Worm (Caenorhabditis elegans) whole organism, late embryonic: ENCODE data around the gene C48B4.6.
A peak's percentile ranks its signal among the peaks of the same experiment; 100 is the strongest.

Experiments
- C08G9.2 ChIP-seq: sonication (generic microtip); optimal IDR thresholded peaks from 2 replicates; lab custom pipeline; 2016; ENCODE audit warnings: mild to moderate bottlenecking, missing genetic modification characterization, moderate library complexity, missing compliant biosample characterization
- C38D4.7 ChIP-seq: fragments of 200-800 bp; sonication (Bioruptor generic); optimal IDR thresholded peaks from 2 replicates; lab custom pipeline; 2018; ENCODE audit warnings: mild to moderate bottlenecking, missing genetic modification characterization, moderate library complexity, missing compliant biosample characterization
- K02D7.2 ChIP-seq: sonication (generic microtip); optimal IDR thresholded peaks from 2 replicates; lab custom pipeline; 2017; ENCODE audit warnings: mild to moderate bottlenecking, missing genetic modification characterization, missing compliant biosample characterization
- K09A11.1 ChIP-seq: sonication (generic microtip); optimal IDR thresholded peaks from 2 replicates; lab custom pipeline; 2017; ENCODE audit warnings: antibody characterized with exemption, mild to moderate bottlenecking, missing genetic modification characterization, missing compliant biosample characterization; ENCODE audit not compliant: insufficient read depth
- ama-1 ChIP-seq: fragments of 150-350 bp; optimal IDR thresholded peaks from 2 replicates; lab custom pipeline; 2014
- ceh-18 ChIP-seq: sonication (generic microtip); optimal IDR thresholded peaks from 2 replicates; lab custom pipeline; 2016; ENCODE audit warnings: missing genetic modification characterization, missing compliant biosample characterization
- ceh-34 ChIP-seq: sonication (generic microtip); optimal IDR thresholded peaks from 2 replicates; lab custom pipeline; 2016; ENCODE audit warnings: mild to moderate bottlenecking, missing genetic modification characterization, missing compliant biosample characterization
- ceh-6 ChIP-seq: fragments of 200-800 bp; sonication (Bioruptor generic); optimal IDR thresholded peaks from 2 replicates; lab custom pipeline; 2018; ENCODE audit warnings: mild to moderate bottlenecking, missing genetic modification characterization, missing compliant biosample characterization
- ceh-9 ChIP-seq: sonication (generic microtip); optimal IDR thresholded peaks from 2 replicates; lab custom pipeline; 2016; ENCODE audit warnings: mild to moderate bottlenecking, missing genetic modification characterization, inconsistent platforms, missing compliant biosample characterization
- che-1 ChIP-seq: sonication (generic microtip); optimal IDR thresholded peaks from 2 replicates; lab custom pipeline; 2016; ENCODE audit warnings: mild to moderate bottlenecking, missing genetic modification characterization, missing compliant biosample characterization
- dmd-4 ChIP-seq: sonication (generic microtip); optimal IDR thresholded peaks from 2 replicates; lab custom pipeline; 2016; ENCODE audit warnings: borderline replicate concordance, missing genetic modification characterization, missing compliant biosample characterization
- elt-2 ChIP-seq: sonication (generic microtip); optimal IDR thresholded peaks from 2 replicates; lab custom pipeline; 2016; ENCODE audit warnings: missing genetic modification reagents, missing genetic modification characterization, missing compliant biosample characterization
- eyg-1 ChIP-seq: sonication (generic microtip); optimal IDR thresholded peaks from 2 replicates; lab custom pipeline; 2016; ENCODE audit warnings: missing genotype, missing genetic modification characterization, missing compliant biosample characterization
- fax-1 ChIP-seq: sonication (generic microtip); optimal IDR thresholded peaks from 2 replicates; lab custom pipeline; 2016; ENCODE audit warnings: missing genotype, missing genetic modification characterization, missing compliant biosample characterization
- fkh-6 ChIP-seq: sonication (generic microtip); optimal IDR thresholded peaks from 2 replicates; lab custom pipeline; 2016; ENCODE audit warnings: missing genetic modification characterization, missing compliant biosample characterization
- hlh-30 ChIP-seq: sonication (generic microtip); optimal IDR thresholded peaks from 2 replicates; lab custom pipeline; 2017; ENCODE audit warnings: antibody characterized with exemption, missing genetic modification characterization, missing compliant biosample characterization; ENCODE audit not compliant: insufficient read depth
- hlh-6 ChIP-seq: sonication (generic microtip); optimal IDR thresholded peaks from 2 replicates; lab custom pipeline; 2016; ENCODE audit warnings: missing genotype, missing genetic modification characterization, missing compliant biosample characterization
- nfya-1 ChIP-seq: sonication (generic microtip); optimal IDR thresholded peaks from 2 replicates; lab custom pipeline; 2017; ENCODE audit warnings: missing genetic modification characterization, mild to moderate bottlenecking, missing compliant biosample characterization, antibody characterized with exemption, moderate library complexity
- nhr-11 ChIP-seq: fragments of 150-350 bp; optimal IDR thresholded peaks from 2 replicates; lab custom pipeline; 2014; ENCODE audit warnings: missing biosample characterization, missing genetic modification characterization
- nhr-232 ChIP-seq: sonication (generic microtip); optimal IDR thresholded peaks from 2 replicates; lab custom pipeline; 2016; ENCODE audit warnings: missing genetic modification characterization, missing compliant biosample characterization
- odd-2 ChIP-seq: sonication (generic microtip); optimal IDR thresholded peaks from 2 replicates; lab custom pipeline; 2017; ENCODE audit warnings: antibody characterized with exemption, mild to moderate bottlenecking, missing genetic modification characterization, missing compliant biosample characterization
- pat-9 ChIP-seq: fragments of 200-800 bp; sonication (Bioruptor generic); optimal IDR thresholded peaks from 2 replicates; lab custom pipeline; 2018; ENCODE audit warnings: mild to moderate bottlenecking, missing genetic modification characterization, moderate library complexity, missing compliant biosample characterization
- pax-1 ChIP-seq: fragments of 150-350 bp; optimal IDR thresholded peaks from 2 replicates; lab custom pipeline; 2014; ENCODE audit warnings: missing biosample characterization, missing genetic modification characterization
- pha-4 ChIP-seq: fragments of 150-350 bp; optimal IDR thresholded peaks from 2 replicates; lab custom pipeline; 2018; ENCODE audit warnings: missing biosample characterization, missing genetic modification reagents, missing genetic modification characterization
- pqm-1 ChIP-seq: sonication (generic microtip); optimal IDR thresholded peaks from 2 replicates; lab custom pipeline; 2016; ENCODE audit warnings: missing genetic modification characterization, missing compliant biosample characterization
- ref-2 ChIP-seq: sonication (generic microtip); optimal IDR thresholded peaks from 2 replicates; lab custom pipeline; 2016; ENCODE audit warnings: missing genetic modification characterization, missing compliant biosample characterization
- rnt-1 ChIP-seq: sonication (generic microtip); optimal IDR thresholded peaks from 2 replicates; lab custom pipeline; 2016; ENCODE audit warnings: missing genetic modification characterization, missing compliant biosample characterization
- sox-4 ChIP-seq: sonication (generic microtip); optimal IDR thresholded peaks from 2 replicates; lab custom pipeline; 2017; ENCODE audit warnings: mild to moderate bottlenecking, missing genetic modification characterization, inconsistent platforms, missing compliant biosample characterization
- tbx-2 ChIP-seq: sonication (generic microtip); optimal IDR thresholded peaks from 2 replicates; lab custom pipeline; 2016; ENCODE audit warnings: missing genetic modification characterization, missing compliant biosample characterization
- tbx-7 ChIP-seq: sonication (generic microtip); optimal IDR thresholded peaks from 2 replicates; lab custom pipeline; 2016; ENCODE audit warnings: missing genotype, missing genetic modification characterization, missing compliant biosample characterization
- ttx-3 ChIP-seq: sonication (generic microtip); optimal IDR thresholded peaks from 2 replicates; lab custom pipeline; 2016; ENCODE audit warnings: missing genetic modification reagents, missing genetic modification characterization, missing compliant biosample characterization
- unc-3 ChIP-seq, 2 experiments: fragments of 200-800 bp in 1 of 2; sonication (Bioruptor generic) in 1 of 2; sonication (generic microtip) in 1 of 2; conservative IDR thresholded peaks in 1 of 2; optimal IDR thresholded peaks in 1 of 2; 2 replicates each; pipeline versions ENCODE4 v1.3.6 to Lab custom; 2016 to 2022; ENCODE audit warnings: missing compliant biosample characterization in 2 of 2, missing genetic modification characterization in 2 of 2, missing genetic modification reagents in 1 of 2
- unc-42 ChIP-seq: sonication (generic microtip); optimal IDR thresholded peaks from 2 replicates; lab custom pipeline; 2016; ENCODE audit warnings: missing genotype, missing genetic modification characterization, missing compliant biosample characterization
- unc-86 ChIP-seq: sonication (generic microtip); optimal IDR thresholded peaks from 2 replicates; lab custom pipeline; 2016; ENCODE audit warnings: missing genetic modification characterization, missing compliant biosample characterization

The C48B4.6 gene

DNA sequence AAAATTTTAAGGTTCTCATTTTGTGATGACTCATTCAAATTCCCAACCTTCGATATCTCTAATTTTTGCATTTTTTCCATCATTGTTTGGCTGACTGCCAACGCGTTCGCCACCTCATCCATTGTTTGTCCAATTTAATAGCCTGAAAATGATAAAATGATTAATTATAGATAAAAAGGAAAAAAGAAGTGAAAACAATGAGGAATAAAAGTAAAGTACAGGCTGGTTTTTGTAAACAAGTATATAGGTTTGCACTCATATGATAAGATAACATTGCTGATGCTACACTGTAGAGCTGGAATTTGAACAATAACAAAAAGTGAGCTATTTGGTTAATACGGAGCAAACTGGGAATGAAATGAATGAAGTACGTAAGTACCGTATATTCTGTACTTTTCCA, 23.9 kb upstream of the C48B4.6 start, which contains the start of gene C48B4.3:
C48B4.3 (minus strand) TSS at position 149 of the 400 bp plus-strand sequence.
- TF ChIP-seq pqm-1 (tag; lab: Kevin White, UChicago) = no peak
- peak; percentile 16 for TF ChIP-seq elt-2 (tag; lab: Kevin White, UChicago)
- TF ChIP-seq, all 69 proteins: peak for 1

DNA sequence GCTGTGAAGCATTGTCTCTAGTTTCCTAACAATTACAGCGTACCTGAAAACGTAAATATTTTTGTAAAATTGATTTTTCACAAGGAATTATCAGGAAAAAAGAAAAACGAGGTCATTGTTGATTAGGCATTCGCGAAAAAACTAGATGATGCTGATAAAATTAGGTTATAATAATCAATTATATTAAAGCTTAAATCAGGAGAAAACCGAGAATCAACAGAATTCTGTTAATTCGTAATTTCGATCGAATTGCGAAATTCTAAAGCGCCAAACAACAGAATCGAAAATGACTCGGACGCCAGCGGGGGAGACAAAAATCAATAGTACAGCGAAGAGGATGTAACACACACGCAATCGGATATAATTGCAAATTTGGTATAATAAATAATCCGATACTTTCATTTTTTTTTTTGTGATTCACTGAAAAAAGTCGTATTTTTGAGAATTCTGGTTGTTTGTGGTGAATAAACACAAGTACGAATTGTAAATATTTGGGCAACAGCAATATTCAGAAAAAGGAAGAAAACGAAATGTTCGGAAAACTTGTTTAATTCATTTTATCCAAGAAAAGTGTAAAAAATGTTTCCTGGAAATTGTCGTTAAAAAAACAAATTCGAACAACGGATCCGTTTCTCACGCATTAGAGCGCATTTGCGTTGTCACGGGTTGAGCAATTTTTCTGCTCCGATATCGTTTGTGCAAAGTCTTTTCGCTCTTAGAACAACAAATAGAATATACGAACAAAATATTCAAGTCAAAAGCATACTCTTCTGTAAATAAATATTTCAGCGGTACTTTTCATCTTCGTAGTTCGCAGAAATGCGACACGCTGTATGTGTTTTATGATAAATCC, 21.9 kb upstream of the C48B4.6 start, which contains the start of gene ced-7:
ced-7 (minus strand) TSS at position 51 of the 853 bp plus-strand sequence.
- TF ChIP-seq hlh-30 (tag; lab: Kevin White, UChicago) = peak; percentile 84
- TF ChIP-seq tbx-7 (tag; lab: Kevin White, UChicago) = no peak

DNA sequence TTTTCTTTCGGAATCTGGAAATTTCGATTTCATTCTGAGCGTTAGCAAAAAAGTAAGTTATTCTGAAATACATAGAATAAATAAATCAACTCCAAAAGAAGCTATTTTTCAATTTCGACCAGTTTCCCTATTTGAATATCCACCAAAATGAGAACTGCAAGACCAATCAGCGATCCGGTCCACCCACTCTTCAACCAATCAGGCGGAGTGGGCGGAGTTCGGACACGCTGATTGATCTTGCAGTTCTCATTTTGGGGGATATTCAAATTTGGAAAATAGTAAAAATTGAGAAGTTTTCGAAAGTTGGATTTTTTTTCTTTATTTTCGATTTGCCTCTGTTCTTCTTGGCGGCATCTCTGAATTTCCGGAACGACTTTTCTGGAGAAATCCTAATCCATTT, 12.5 kb upstream of the C48B4.6 start:
- TF ChIP-seq unc-42 (tag; lab: Kevin White, UChicago) (no peak), nfya-1 (tag; lab: Kevin White, UChicago) (peak; percentile 99), sox-4 (tag; lab: Kevin White, UChicago) (no peak), C38D4.7 (GFP tag; lab: Kevin White, UChicago) (no peak)

DNA sequence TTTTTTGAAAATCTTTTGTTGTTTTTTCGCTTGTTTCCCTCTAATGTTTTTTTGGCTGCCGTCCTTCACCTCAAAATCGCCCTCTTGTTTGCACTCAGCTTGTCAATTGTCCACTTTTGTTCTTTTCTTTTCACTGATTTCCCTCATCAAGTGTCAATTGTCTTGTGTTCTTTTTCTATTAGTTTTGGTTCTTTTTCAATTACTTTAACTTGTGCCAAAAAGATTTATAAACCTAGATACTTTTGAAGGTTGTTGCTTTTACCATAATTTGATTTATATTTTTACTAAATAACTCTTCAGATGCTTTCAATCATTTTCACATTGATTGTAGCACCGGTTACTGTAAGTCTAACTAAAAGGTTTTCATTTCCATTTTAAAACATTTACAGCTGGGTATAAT, 10.1 kb upstream of the C48B4.6 start, which contains the start of gene C48B4.13:
C48B4.13 (plus strand) TSS at position 301 of the 400 bp plus-strand sequence.
- TF ChIP-seq pat-9 (tag; lab: Kevin White, UChicago) = no peak
- TF ChIP-seq pha-4 (tag; lab: Kevin White, UChicago) = no peak
- TF ChIP-seq unc-86 (tag; lab: Kevin White, UChicago) = no peak
- no peak for TF ChIP-seq elt-2 (tag; lab: Kevin White, UChicago)
- no peak for TF ChIP-seq sox-4 (tag; lab: Kevin White, UChicago)
- no peak for TF ChIP-seq tbx-2 (tag; lab: Kevin White, UChicago)
- TF ChIP-seq ref-2 (tag; lab: Kevin White, UChicago) = no peak
- TF ChIP-seq che-1 = no peak
- TF ChIP-seq fkh-6 (tag; lab: Kevin White, UChicago) = no peak
- TF ChIP-seq ama-1 = no peak
- TF ChIP-seq rnt-1 (tag; lab: Kevin White, UChicago) = no peak
- TF ChIP-seq nfya-1 (tag; lab: Kevin White, UChicago) = no peak

DNA sequence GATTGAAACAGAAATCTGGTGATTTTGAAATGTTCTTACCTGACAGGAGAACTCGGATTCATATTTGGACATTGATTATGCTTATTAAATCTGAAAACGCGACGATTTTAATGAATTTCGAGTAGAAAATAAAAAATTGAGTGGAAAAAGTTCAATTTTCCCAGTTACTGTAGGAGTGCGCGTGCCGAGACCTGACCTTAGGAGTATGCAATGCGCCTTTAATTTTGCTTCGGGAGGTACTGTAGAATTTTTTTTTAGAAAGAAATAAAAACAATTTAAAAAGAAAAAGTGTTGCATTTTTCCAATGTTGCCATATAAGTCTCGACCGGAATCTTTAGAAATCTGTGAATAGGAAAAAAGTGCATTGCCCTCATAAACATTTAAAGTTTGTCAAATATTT, 7.6 kb upstream of the C48B4.6 start, which contains the start of gene C48B4.11:
C48B4.11 (minus strand) TSS at position 143 of the 400 bp plus-strand sequence.
- TF ChIP-seq ttx-3 (tag; lab: Kevin White, UChicago) (no peak), unc-42 (tag; lab: Kevin White, UChicago) (no peak), K02D7.2 (tag; lab: Kevin White, UChicago) (no peak), eyg-1 (tag; lab: Kevin White, UChicago) (no peak), hlh-6 (tag; lab: Kevin White, UChicago) (no peak), ceh-9 (no peak)

DNA sequence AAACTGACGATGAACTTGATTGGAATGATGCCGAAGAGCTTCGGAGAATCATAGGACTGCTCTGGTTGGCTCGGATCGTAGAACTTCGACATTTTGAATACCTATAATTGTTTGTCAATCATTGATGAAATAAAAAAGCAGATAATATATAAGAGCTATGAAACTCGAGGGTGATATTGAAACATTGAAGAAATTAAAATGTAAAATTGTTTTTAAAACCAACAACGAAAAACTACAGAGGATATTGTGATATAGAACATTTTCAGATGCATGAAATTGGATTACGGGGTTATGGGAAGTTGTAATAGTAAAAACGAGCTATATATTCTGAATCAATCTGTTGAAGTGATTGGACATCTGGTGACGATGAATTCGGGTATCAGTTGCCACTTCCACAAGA, 6.0 kb upstream of the C48B4.6 start, which contains the start of gene C48B4.10:
C48B4.10 (minus strand) TSS at position 101 of the 400 bp plus-strand sequence.
- TF ChIP-seq fax-1 (tag; lab: Kevin White, UChicago) (no peak), K09A11.1 (tag; lab: Kevin White, UChicago) (no peak), dmd-4 (no peak), unc-3 (GFP tag; conservative IDR thresholded peaks at IDR 0.05; lab: Robert Waterston, UW) (no peak), unc-3 (tag; optimal IDR thresholded peaks at IDR 0.05; lab: Kevin White, UChicago) (no peak), odd-2 (tag; lab: Kevin White, UChicago) (no peak), pqm-1 (tag; lab: Kevin White, UChicago) (no peak), nhr-232 (tag; lab: Kevin White, UChicago) (no peak), pax-1 (no peak), C08G9.2 (tag; lab: Kevin White, UChicago) (no peak), ceh-34 (tag; lab: Kevin White, UChicago) (no peak), ceh-6 (GFP tag; lab: Kevin White, UChicago) (no peak), ceh-18 (tag; lab: Kevin White, UChicago) (no peak), nhr-11 (tag; lab: Kevin White, UChicago) (no peak)
